Worm (Caenorhabditis elegans): ENCODE data around the gene F36H5.8.

ce11 chrII:1709959-1710358 lies 40.5 kb downstream of the F36H5.8 start, which contains the start of gene fbxa-184:
- TF ChIP-seq rnt-1 (tag; optimal IDR thresholded peaks at IDR 0.05) (no peak), dmd-4 (tag; optimal IDR thresholded peaks at IDR 0.05; ENCODE audit: borderline replicate concordance) (no peak), tbx-7 (tag; optimal IDR thresholded peaks at IDR 0.05) (no peak), nhr-232 (tag; optimal IDR thresholded peaks at IDR 0.05) (no peak), sox-4 (tag; optimal IDR thresholded peaks at IDR 0.05) (no peak), ceh-9 (tag; optimal IDR thresholded peaks at IDR 0.05) (no peak), pha-4 (tag; optimal IDR thresholded peaks at IDR 0.05) (no peak), nfya-1 (tag; optimal IDR thresholded peaks at IDR 0.05) (no peak)
